Worm (Caenorhabditis elegans) whole organism, young adult: Measurements from ENCODE around the gene clec-122.
"Not testable (repeated sequence)": the region's sequence is repeated elsewhere in the genome, so short reads cannot be mapped to it uniquely, and the experiment has no call there.

Experiments
- B0019.2 ChIP-seq: fragments of 200-800 bp; sonication (Bioruptor generic); conservative IDR thresholded peaks from 2 replicates; pipeline ENCODE4 v1.3.6; 2022; ENCODE audit warnings: missing genetic modification reagents, missing genetic modification characterization, missing compliant biosample characterization
- F33H1.4 ChIP-seq: fragments of 200-800 bp; sonication (Bioruptor generic); IDR thresholded peaks from 2 replicates; pipeline ENCODE4 v1.3.6; 2022; ENCODE audit warnings: missing genetic modification reagents, missing genetic modification characterization, missing compliant biosample characterization
- F52B5.7 ChIP-seq: sonication (generic microtip); optimal IDR thresholded peaks from 2 replicates; lab custom pipeline; 2016; ENCODE audit warnings: mild to moderate bottlenecking, missing genetic modification characterization, missing compliant biosample characterization
- F55B11.4 ChIP-seq: sonication (generic microtip); optimal IDR thresholded peaks from 2 replicates; lab custom pipeline; 2016; ENCODE audit warnings: missing compliant biosample characterization, missing genetic modification characterization, borderline replicate concordance; ENCODE audit not compliant: insufficient read depth
- F57A8.1 ChIP-seq: fragments of 200-800 bp; sonication (Bioruptor generic); optimal IDR thresholded peaks from 2 replicates; lab custom pipeline; 2018; ENCODE audit warnings: mild to moderate bottlenecking, missing genetic modification characterization, moderate library complexity, missing compliant biosample characterization
- K11D2.4 ChIP-seq: fragments of 200-800 bp; sonication (Bioruptor generic); IDR thresholded peaks from 2 replicates; pipeline ENCODE4 v1.3.6; 2022; ENCODE audit warnings: missing genetic modification reagents, missing genetic modification characterization, missing compliant biosample characterization
- T07F8.4 ChIP-seq: sonication (generic microtip); optimal IDR thresholded peaks from 2 replicates; lab custom pipeline; 2016; ENCODE audit warnings: mild to moderate bottlenecking, missing genetic modification characterization, moderate library complexity, missing compliant biosample characterization
- Y95B8A.8 ChIP-seq: fragments of 200-800 bp; sonication (Bioruptor generic); IDR thresholded peaks from 2 replicates; pipeline ENCODE4 v1.3.6; 2022; ENCODE audit warnings: missing genetic modification reagents, missing genetic modification characterization, missing compliant biosample characterization
- ZK185.1 ChIP-seq: sonication (generic microtip); optimal IDR thresholded peaks from 2 replicates; lab custom pipeline; 2016; ENCODE audit warnings: mild to moderate bottlenecking, missing genetic modification characterization, missing compliant biosample characterization; ENCODE audit not compliant: poor library complexity, severe bottlenecking
- ama-1 ChIP-seq, 3 experiments: fragments of 150-350 bp in 1 of 3; sonication (generic microtip) in 2 of 3; optimal IDR thresholded peaks; 2 replicates each; lab custom pipeline; 2014 to 2018; ENCODE audit warnings: missing biosample characterization in 2 of 3, missing genetic modification characterization in 2 of 3, missing genetic modification reagents in 2 of 3
- aptf-3 ChIP-seq: fragments of 200-800 bp; sonication (Bioruptor generic); IDR thresholded peaks from 2 replicates; pipeline ENCODE4 v1.3.6; 2022; ENCODE audit warnings: missing genetic modification characterization, missing compliant biosample characterization
- atf-7 ChIP-seq: sonication (generic microtip); optimal IDR thresholded peaks from 2 replicates; lab custom pipeline; 2017; ENCODE audit warnings: mild to moderate bottlenecking, missing genetic modification characterization, missing compliant biosample characterization
- attf-3 ChIP-seq: fragments of 200-800 bp; sonication (Bioruptor generic); conservative IDR thresholded peaks from 2 replicates; pipeline ENCODE4 v1.3.6; 2022; ENCODE audit warnings: missing genetic modification reagents, missing genetic modification characterization, missing compliant biosample characterization
- bed-2 ChIP-seq: fragments of 200-800 bp; sonication (Bioruptor generic); IDR thresholded peaks from 2 replicates; pipeline ENCODE4 v1.3.6; 2022; ENCODE audit warnings: missing genetic modification reagents, missing genetic modification characterization, missing compliant biosample characterization
- ceh-40 ChIP-seq: fragments of 200-800 bp; sonication (Bioruptor generic); IDR thresholded peaks from 2 replicates; pipeline ENCODE4 v1.3.6; 2022; ENCODE audit warnings: missing genetic modification characterization, missing compliant biosample characterization
- dpff-1 ChIP-seq: sonication (generic microtip); optimal IDR thresholded peaks from 2 replicates; lab custom pipeline; 2017; ENCODE audit warnings: mild to moderate bottlenecking, missing genetic modification characterization, missing compliant biosample characterization
- dpl-1 ChIP-seq: fragments of 150-350 bp; optimal IDR thresholded peaks from 2 replicates; lab custom pipeline; 2014; ENCODE audit warnings: missing biosample characterization, missing genetic modification reagents, missing genetic modification characterization
- egrh-3 ChIP-seq: fragments of 200-800 bp; sonication (Bioruptor generic); IDR thresholded peaks from 2 replicates; pipeline ENCODE4 v1.3.6; 2022; ENCODE audit warnings: missing genetic modification reagents, missing genetic modification characterization, missing compliant biosample characterization
- fkh-3 ChIP-seq: sonication (generic microtip); optimal IDR thresholded peaks from 2 replicates; lab custom pipeline; 2016; ENCODE audit warnings: mild to moderate bottlenecking, missing genetic modification characterization, missing compliant biosample characterization
- hlh-12 ChIP-seq: sonication (generic microtip); optimal IDR thresholded peaks from 2 replicates; lab custom pipeline; 2016; ENCODE audit warnings: missing genetic modification characterization, missing compliant biosample characterization
- hlh-26 ChIP-seq: fragments of 200-800 bp; sonication (Bioruptor generic); conservative IDR thresholded peaks from 2 replicates; pipeline ENCODE4 v1.3.6; 2022; ENCODE audit warnings: missing genetic modification reagents, missing genetic modification characterization, missing compliant biosample characterization
- lin-26 ChIP-seq: fragments of 200-800 bp; sonication (Bioruptor generic); IDR thresholded peaks from 2 replicates; pipeline ENCODE4 v1.3.6; 2022; ENCODE audit warnings: missing genetic modification reagents, missing genetic modification characterization, missing compliant biosample characterization
- lin-40 ChIP-seq: sonication (generic microtip); optimal IDR thresholded peaks from 2 replicates; lab custom pipeline; 2016; ENCODE audit warnings: missing genetic modification characterization, mild to moderate bottlenecking, missing compliant biosample characterization, missing genotype, missing genetic modification reagents
- lin-54 ChIP-seq: fragments of 200-800 bp; sonication (Bioruptor generic); optimal IDR thresholded peaks from 2 replicates; lab custom pipeline; 2018; ENCODE audit warnings: mild to moderate bottlenecking, missing genetic modification characterization, missing compliant biosample characterization
- madf-3 ChIP-seq: fragments of 200-800 bp; sonication (Bioruptor generic); IDR thresholded peaks from 2 replicates; pipeline ENCODE4 v1.3.6; 2022; ENCODE audit warnings: missing genetic modification reagents, missing genetic modification characterization, missing compliant biosample characterization
- madf-8 ChIP-seq: fragments of 200-800 bp; sonication (Bioruptor generic); conservative IDR thresholded peaks from 2 replicates; pipeline ENCODE4 v1.3.6; 2022; ENCODE audit warnings: missing genetic modification reagents, missing genetic modification characterization, missing compliant biosample characterization
- mes-4 ChIP-seq: sonication (generic microtip); optimal IDR thresholded peaks from 2 replicates; lab custom pipeline; 2016; ENCODE audit warnings: missing genotype, missing genetic modification characterization, missing compliant biosample characterization
- nhr-90 ChIP-seq: sonication (generic microtip); optimal IDR thresholded peaks from 2 replicates; lab custom pipeline; 2016; ENCODE audit warnings: missing genotype, mild to moderate bottlenecking, missing genetic modification characterization, missing compliant biosample characterization
- sdz-38 ChIP-seq: sonication (generic microtip); optimal IDR thresholded peaks from 2 replicates; lab custom pipeline; 2016; ENCODE audit warnings: missing genotype, missing genetic modification characterization, missing compliant biosample characterization
- zim-3 ChIP-seq: sonication (generic microtip); optimal IDR thresholded peaks from 2 replicates; lab custom pipeline; 2017; ENCODE audit warnings: mild to moderate bottlenecking, missing genetic modification characterization, moderate library complexity, missing compliant biosample characterization
- ztf-18 ChIP-seq: sonication (generic microtip); optimal IDR thresholded peaks from 2 replicates; lab custom pipeline; 2016; ENCODE audit warnings: missing genotype, mild to moderate bottlenecking, missing genetic modification characterization, missing compliant biosample characterization
- ztf-6 ChIP-seq: fragments of 200-800 bp; sonication (Bioruptor generic); IDR thresholded peaks from 2 replicates; pipeline ENCODE4 v1.3.6; 2022; ENCODE audit warnings: missing genetic modification reagents, missing genetic modification characterization, missing compliant biosample characterization

Gene clec-122

ce11 chrII:3142855-3143254 is 37.0 kb downstream of the clec-122 start, which contains the start of gene sri-42:
sri-42 (minus strand) TSS chrII:3142955.
- TF ChIP-seq sdz-38 (tag; lab: Kevin White, UChicago); ama-1 (optimal IDR thresholded peaks at IDR 0.05; lab: Kevin White, UChicago); ama-1 (GFP tag; optimal IDR thresholded peaks at IDR 0.05; lab: Kevin White, UChicago); zim-3 (tag; lab: Kevin White, UChicago): not testable (repeated sequence)

DNA sequence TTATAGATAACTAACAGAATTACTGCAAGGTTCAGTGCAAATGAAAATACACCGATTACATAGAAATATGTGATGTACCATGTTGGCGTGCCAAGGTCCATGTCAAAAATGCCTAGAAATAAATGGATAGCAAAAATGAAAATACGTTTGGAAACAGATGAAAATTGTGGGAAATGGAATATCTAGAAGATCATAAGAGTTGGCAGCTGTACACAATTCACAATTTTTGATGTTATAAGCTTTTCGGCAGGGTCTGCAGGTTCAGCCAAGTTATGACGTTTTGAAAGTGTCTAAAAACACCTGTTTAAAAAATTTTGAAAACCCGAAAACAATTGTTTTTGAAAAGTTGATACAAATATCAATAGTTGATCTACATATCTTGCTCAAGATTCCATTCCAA is 38.7 kb downstream of the clec-122 start, which contains the start of gene sri-43:
sri-43 (minus strand) TSS at position 101 of the 400 bp plus-strand sequence.
- TF ChIP-seq ZK185.1 (tag; lab: Kevin White, UChicago); lin-54; attf-3: not testable (repeated sequence)

ce11 chrII:3145842-3146241 is 40.0 kb downstream of the clec-122 start, which contains the start of gene T10D4.15:
T10D4.15 (plus strand) TSS chrII:3146142.
- TF ChIP-seq sdz-38 (tag; lab: Kevin White, UChicago) (no peak), egrh-3 (GFP tag; lab: Robert Waterston, UW) (no peak), ztf-18 (no peak), bed-2 (GFP tag; lab: Robert Waterston, UW) (no peak), aptf-3 (GFP tag; lab: Robert Waterston, UW) (no peak)

- TF ChIP-seq madf-8 (GFP tag; lab: Robert Waterston, UW) (no peak), ztf-6 (no peak), madf-3 (GFP tag; lab: Robert Waterston, UW) (no peak), B0019.2 (GFP tag; lab: Robert Waterston, UW) (no peak), hlh-26 (no peak), ceh-40 (GFP tag; lab: Robert Waterston, UW) (no peak), F33H1.4 (no peak), fkh-3 (tag; lab: Kevin White, UChicago) (no peak), T07F8.4 (tag; lab: Kevin White, UChicago) (no peak), nhr-90 (tag; lab: Kevin White, UChicago) (no peak), lin-26 (GFP tag; lab: Robert Waterston, UW) (no peak), dpl-1 (GFP tag; lab: Kevin White, UChicago) (no peak), dpff-1 (no peak), Y95B8A.8 (GFP tag; lab: Robert Waterston, UW) (no peak), lin-40 (tag; lab: Kevin White, UChicago) (no peak)
Measured at ce11 chrII:3148404-3148803, 42.5 kb downstream of the clec-122 start.

- TF ChIP-seq attf-3: no peak
- no peak for TF ChIP-seq F52B5.7 (tag; lab: Kevin White, UChicago)
- no peak for TF ChIP-seq F57A8.1 (GFP tag; lab: Kevin White, UChicago)
- TF ChIP-seq F55B11.4: no peak
- no peak for TF ChIP-seq mes-4
- TF ChIP-seq atf-7: no peak
- TF ChIP-seq hlh-12 (tag; lab: Kevin White, UChicago): no peak
- no peak for TF ChIP-seq K11D2.4
- no peak for TF ChIP-seq F33H1.4
- no peak for TF ChIP-seq zim-3 (tag; lab: Kevin White, UChicago)
Measured at ce11 chrII:3149521-3150190, 43.8 kb downstream of the clec-122 start, which contains the start of the genes T10D4.11 and T10D4.1. T10D4.11 (minus strand) TSS chrII:3149621. T10D4.1 (plus strand) TSS chrII:3150140.
